Worm (Caenorhabditis elegans): ENCODE data around the gene dmsr-12.

Gene dmsr-12

ce11 chrV:6783044-6783625, 23.1 kb downstream of the dmsr-12 start (continued):
- TF ChIP-seq hrde-1 (tag; optimal IDR thresholded peaks at IDR 0.05; ENCODE audit: borderline replicate concordance) (peak; percentile 32), C06A6.2 (GFP tag; conservative IDR thresholded peaks at IDR 0.05) (no peak), repo-1 (tag; optimal IDR thresholded peaks at IDR 0.05) (peak; percentile 25), tlf-1 (GFP tag; optimal IDR thresholded peaks at IDR 0.05) (peak; percentile 75), ceh-100 (GFP tag; IDR thresholded peaks at IDR 0.05) (0 out of 2 replicates have a peak, but pooled peaks have one; percentile 28)

DNA sequence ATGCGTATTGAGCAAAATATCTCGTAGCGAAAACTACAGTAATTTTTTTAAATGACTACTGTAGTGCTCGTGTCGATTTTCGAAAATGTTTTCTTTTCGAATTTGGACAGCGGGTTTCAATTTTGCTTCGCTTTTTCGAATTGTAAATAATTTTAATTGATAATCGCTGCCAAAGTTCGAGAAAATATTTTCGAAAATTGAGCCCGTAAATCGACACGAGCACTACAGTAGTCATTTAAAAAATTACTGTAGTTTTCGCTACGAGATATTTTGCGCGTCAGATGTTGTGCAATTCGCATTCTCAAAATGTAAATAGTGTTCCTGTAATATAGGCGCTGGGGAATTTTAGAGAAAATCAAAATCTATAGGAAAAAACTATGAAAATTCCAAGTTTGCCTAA, 24.0 kb downstream of the dmsr-12 start:
- TF ChIP-seq F33H1.4 (GFP tag; IDR thresholded peaks at IDR 0.05) (peak; percentile 60), hmg-1.2 (GFP tag; IDR thresholded peaks at IDR 0.05) (no peak), lsl-1 (GFP tag; optimal IDR thresholded peaks at IDR 0.05) (peak; percentile 81), hlh-26 (GFP tag; conservative IDR thresholded peaks at IDR 0.05) (no peak), F57C9.4 (tag; optimal IDR thresholded peaks at IDR 0.05) (no peak), lin-54 (GFP tag; optimal IDR thresholded peaks at IDR 0.05) (no peak), ceh-91 (GFP tag; IDR thresholded peaks at IDR 0.05) (peak; percentile 50; the same call in 1 of the 2 replicates), cebp-2 (GFP tag; IDR thresholded peaks at IDR 0.05) (no peak), F55B11.4 (tag; optimal IDR thresholded peaks at IDR 0.05; ENCODE audit: borderline replicate concordance, insufficient read depth) (no peak), lsy-27 (tag; optimal IDR thresholded peaks at IDR 0.05; ENCODE audit: borderline replicate concordance, insufficient read depth) (no peak), Y79H2A.3 (GFP tag; conservative IDR thresholded peaks at IDR 0.05) (no peak), Y53F4B.3 (GFP tag; IDR thresholded peaks at IDR 0.05) (no peak), nfya-1 (tag; optimal IDR thresholded peaks at IDR 0.05; ENCODE audit: borderline replicate concordance, insufficient read depth) (no peak), B0261.1 (tag; optimal IDR thresholded peaks at IDR 0.05) (no peak)

- TF ChIP-seq fkh-3 (tag; optimal IDR thresholded peaks at IDR 0.05) (no peak), cebp-2 (GFP tag; IDR thresholded peaks at IDR 0.05) (0 out of 2 replicates have a peak, but pooled peaks have one; percentile 26), ceh-79 (tag; optimal IDR thresholded peaks at IDR 0.05) (no peak), Y53G8AR.9 (GFP tag; conservative IDR thresholded peaks at IDR 0.05) (no peak)
These were observed 25.6 kb downstream of the dmsr-12 start for ce11 chrV:6780676-6781075.

ce11 chrV:6780166-6780565, 26.1 kb downstream of the dmsr-12 start, which contains the start of gene ZC404.15:
TSS of gene ZC404.15 (plus strand) at chrV:6780466.
- TF ChIP-seq atf-7 (tag; optimal IDR thresholded peaks at IDR 0.05), result no peak
- no peak for TF ChIP-seq chd-7 (tag; optimal IDR thresholded peaks at IDR 0.05)

DNA sequence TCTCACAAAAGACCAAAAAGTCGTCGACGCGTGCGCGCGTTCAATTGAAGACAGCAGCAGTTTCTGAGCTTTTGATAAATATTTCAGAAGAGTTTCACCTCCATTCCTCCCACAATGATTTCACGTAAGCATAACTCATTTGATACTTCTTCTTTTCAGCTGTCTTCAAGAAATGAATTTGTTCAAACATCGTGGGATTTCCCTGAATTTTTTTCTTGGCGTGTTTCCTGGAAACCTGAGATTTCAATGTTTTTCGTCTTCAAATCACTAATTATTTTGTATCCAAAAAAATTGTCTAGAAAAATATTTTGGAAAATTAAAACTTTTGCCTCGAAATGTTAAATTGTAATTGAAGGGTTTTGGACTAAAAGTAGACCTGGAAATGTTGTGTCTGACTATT, 27.8 kb downstream of the dmsr-12 start:
- TF ChIP-seq tbp1 (GFP tag; optimal IDR thresholded peaks at IDR 0.05) (no peak), ztf-3 (GFP tag; optimal IDR thresholded peaks at IDR 0.05) (no peak), C06A6.2 (GFP tag; conservative IDR thresholded peaks at IDR 0.05) (no peak), K11D2.4 (GFP tag; IDR thresholded peaks at IDR 0.05) (no peak), F49E8.2 (tag; optimal IDR thresholded peaks at IDR 0.05; ENCODE audit: insufficient read depth) (no peak), let-526 (GFP tag; IDR thresholded peaks at IDR 0.05) (no peak), nfya-2 (GFP tag; IDR thresholded peaks at IDR 0.05) (no peak), bed-2 (GFP tag; IDR thresholded peaks at IDR 0.05) (no peak), Y56A3A.18 (GFP tag; IDR thresholded peaks at IDR 0.05) (no peak), efl-1 (GFP tag; optimal IDR thresholded peaks at IDR 0.05) (no peak)
